Fruit fly (Drosophila melanogaster) whole organism, wandering third instar larva: ENCODE data around the gene Hmu.

ENCODE experiments used
- GATAd ChIP-seq: sonication (Bioruptor generic); optimal IDR thresholded peaks from 2 replicates; lab custom pipeline; 2016; ENCODE audit warnings: missing biosample characterization, missing genetic modification characterization
- N ChIP-seq: fragments of >200 bp; optimal IDR thresholded peaks from 2 replicates; lab custom pipeline; 2018; ENCODE audit warnings: missing biosample characterization, missing external identifiers, missing genetic modification characterization
- OdsH ChIP-seq: fragments of 200-800 bp; sonication (Bioruptor generic); optimal IDR thresholded peaks from 2 replicates; lab custom pipeline; 2016; ENCODE audit warnings: missing biosample characterization, mild to moderate bottlenecking, missing genetic modification characterization
- Sp1 ChIP-seq: fragments of 200-800 bp; sonication (Bioruptor generic); optimal IDR thresholded peaks from 3 replicates; lab custom pipeline; 2019; ENCODE audit warnings: missing biosample characterization, mild to moderate bottlenecking, missing genetic modification characterization, moderate library complexity
- dl ChIP-seq, 2 experiments: fragments of 175-275, 200-275 bp in 1 of 2; fragments of 200-275 bp in 1 of 2; sonication (Bioruptor generic); optimal IDR thresholded peaks; lab custom pipeline; 2018; ENCODE audit warnings: mild to moderate bottlenecking in 2 of 2, missing biosample characterization in 2 of 2, missing genetic modification characterization in 2 of 2, moderate library complexity in 2 of 2; ENCODE audit not compliant: partially characterized antibody in 2 of 2, insufficient read depth in 1 of 2
- dmrt93B ChIP-seq: fragments of 200-800 bp; sonication (Bioruptor generic); optimal IDR thresholded peaks from 2 replicates; lab custom pipeline; 2018; ENCODE audit warnings: missing biosample characterization, mild to moderate bottlenecking, missing genetic modification characterization
- fru ChIP-seq: fragments of 200-800 bp; sonication (Bioruptor generic); optimal IDR thresholded peaks from 3 replicates; lab custom pipeline; 2016; ENCODE audit warnings: missing biosample characterization, mild to moderate bottlenecking, missing genetic modification characterization
- h ChIP-seq: fragments of 200-800 bp; sonication (Bioruptor generic); optimal IDR thresholded peaks from 3 replicates; lab custom pipeline; 2016; ENCODE audit warnings: missing biosample characterization, mild to moderate bottlenecking, missing genetic modification characterization
- pan ChIP-seq: fragments of >200 bp; optimal IDR thresholded peaks from 2 replicates; lab custom pipeline; 2017
- woc ChIP-seq: sonication (Bioruptor generic); optimal IDR thresholded peaks from 2 replicates; lab custom pipeline; 2016; ENCODE audit warnings: missing biosample characterization, mild to moderate bottlenecking, missing genetic modification characterization

DNA sequence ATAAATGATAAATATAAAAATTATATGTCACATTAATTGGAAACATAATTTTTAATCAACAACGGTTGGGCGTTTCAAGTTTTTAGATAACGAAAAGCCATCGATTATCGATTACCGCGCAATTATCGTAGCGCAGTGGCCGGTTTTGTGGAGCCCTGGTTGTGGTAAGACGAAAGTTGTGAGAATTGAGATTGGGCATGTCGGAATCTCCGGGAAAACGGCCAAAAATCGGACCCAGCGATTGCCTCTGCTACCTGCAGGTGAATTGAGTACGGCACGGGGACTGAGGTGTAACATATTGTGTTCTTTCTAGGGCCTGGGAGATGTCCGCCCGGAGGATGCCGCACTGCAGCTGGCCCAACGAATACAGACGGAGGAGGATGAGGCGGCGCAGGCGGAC lies 4.9 kb upstream of the Hmu start, which contains the start of gene CG3368:
- TF ChIP-seq Sp1 (GFP tag; lab: Kevin White, UChicago) (no peak), GATAd (GFP tag; lab: Kevin White, UChicago) (no peak), pan (lab: Kevin White, UChicago) (no peak), woc (GFP tag; lab: Kevin White, UChicago) (no peak), N (GFP tag; lab: Kevin White, UChicago) (no peak), h (no peak), fru (GFP tag; lab: Kevin White, UChicago) (no peak), OdsH (GFP tag; lab: Kevin White, UChicago) (no peak), dmrt93B (GFP tag; lab: Kevin White, UChicago) (no peak), dl (GFP tag; optimal IDR thresholded peaks at IDR 0.05; lab: Kevin White, UChicago; ENCODE audit: insufficient read depth in 1 of 2, partially characterized antibody in 2 of 2) (no peak)
